Worm (Caenorhabditis elegans): ENCODE data around the gene metl-1.

metl-1 gene

ce11 chrII:11492843-11493242 lies 19.5 kb upstream of the metl-1 start, which contains the start of gene hacl-1 (continued):
- TF ChIP-seq dpl-1 (GFP tag; optimal IDR thresholded peaks at IDR 0.05): peak in 1 of 3 experiments; percentile 9
- TF ChIP-seq nhr-77 (tag; optimal IDR thresholded peaks at IDR 0.05): no peak
- TF ChIP-seq egl-27 (tag; optimal IDR thresholded peaks at IDR 0.05): no peak
- no peak for TF ChIP-seq mab-9 (GFP tag; IDR thresholded peaks at IDR 0.05)
- peak in 1 of 2 experiments; percentile 36 for TF ChIP-seq lin-35 (GFP tag; optimal IDR thresholded peaks at IDR 0.05)
- TF ChIP-seq elt-2 (tag; optimal IDR thresholded peaks at IDR 0.05): no peak
- TF ChIP-seq lin-13 (GFP tag; optimal IDR thresholded peaks at IDR 0.05): no peak
- no peak for TF ChIP-seq lin-39 (tag; optimal IDR thresholded peaks at IDR 0.05)
- no peak for TF ChIP-seq efl-1 (optimal IDR thresholded peaks at IDR 0.05)
- TF ChIP-seq efl-1 (GFP tag; optimal IDR thresholded peaks at IDR 0.05 in 1 of 2): peak in 1 of 2 experiments; percentile 91
- TF ChIP-seq Y116A8C.19 (tag; optimal IDR thresholded peaks at IDR 0.05; ENCODE audit: borderline replicate concordance): no peak
- no peak for TF ChIP-seq fos-1 (tag; optimal IDR thresholded peaks at IDR 0.05)
- peak; percentile 29 to 40 for TF ChIP-seq lsy-2 (tag; optimal IDR thresholded peaks at IDR 0.05)
- no peak for TF ChIP-seq irx-1 (tag; optimal IDR thresholded peaks at IDR 0.05)
- TF ChIP-seq vab-15 (tag; optimal IDR thresholded peaks at IDR 0.05): no peak
- TF ChIP-seq ceh-88 (GFP tag; IDR thresholded peaks at IDR 0.05): no peak
- no peak for TF ChIP-seq ceh-8 (GFP tag; optimal IDR thresholded peaks at IDR 0.05)
- no peak for TF ChIP-seq pag-3 (tag; optimal IDR thresholded peaks at IDR 0.05; ENCODE audit: borderline replicate concordance, insufficient read depth)
- peak; percentile 11 for TF ChIP-seq xbp-1 (tag; optimal IDR thresholded peaks at IDR 0.05)
- no peak for TF ChIP-seq unc-30 (tag; optimal IDR thresholded peaks at IDR 0.05)
- no peak for TF ChIP-seq ces-1 (GFP tag; optimal IDR thresholded peaks at IDR 0.05)
- TF ChIP-seq zag-1 (tag; optimal IDR thresholded peaks at IDR 0.05): no peak
- TF ChIP-seq isw-1 (GFP tag; IDR thresholded peaks at IDR 0.05): no peak
- peak; percentile 14 for TF ChIP-seq nhr-90 (tag; optimal IDR thresholded peaks at IDR 0.05; ENCODE audit: poor library complexity)
- no peak for TF ChIP-seq nhr-12 (tag; optimal IDR thresholded peaks at IDR 0.05)
- peak; percentile 76 for TF ChIP-seq fkh-8 (tag; optimal IDR thresholded peaks at IDR 0.05)
- TF ChIP-seq efl-3 (GFP tag; optimal IDR thresholded peaks at IDR 0.05): no peak
- peak; percentile 74 for TF ChIP-seq nhr-71 (tag; optimal IDR thresholded peaks at IDR 0.05)
- no peak for TF ChIP-seq C34B4.2 (tag; optimal IDR thresholded peaks at IDR 0.05)
- no peak for TF ChIP-seq nhr-11 (tag; optimal IDR thresholded peaks at IDR 0.05)
- TF ChIP-seq ceh-90 (tag; optimal IDR thresholded peaks at IDR 0.05): no peak
- no peak for TF ChIP-seq ceh-63 (GFP tag; optimal IDR thresholded peaks at IDR 0.05)
- no peak for TF ChIP-seq F16B12.6 (tag; optimal IDR thresholded peaks at IDR 0.05)
- TF ChIP-seq aly-2 (tag; optimal IDR thresholded peaks at IDR 0.05): no peak
- TF ChIP-seq blmp-1 (tag; optimal IDR thresholded peaks at IDR 0.05): peak; percentile 44
- no peak for TF ChIP-seq sup-37 (GFP tag; optimal IDR thresholded peaks at IDR 0.05)
- TF ChIP-seq unc-130 (tag; optimal IDR thresholded peaks at IDR 0.05): no peak
- TF ChIP-seq fkh-4 (tag; optimal IDR thresholded peaks at IDR 0.05; ENCODE audit: borderline replicate concordance): no peak
- no peak for TF ChIP-seq aha-1 (tag; optimal IDR thresholded peaks at IDR 0.05)
- TF ChIP-seq unc-98 (GFP tag; IDR thresholded peaks at IDR 0.05): no peak
- TF ChIP-seq tlp-1 (tag; optimal IDR thresholded peaks at IDR 0.05): no peak
- no peak for TF ChIP-seq sptf-1 (tag; optimal IDR thresholded peaks at IDR 0.05)
- no peak for TF ChIP-seq mef-2 (tag; optimal IDR thresholded peaks at IDR 0.05)
- no peak for TF ChIP-seq rnt-1 (tag; optimal IDR thresholded peaks at IDR 0.05)
- no peak for TF ChIP-seq C16A3.4 (tag; optimal IDR thresholded peaks at IDR 0.05)
- no peak for TF ChIP-seq C04F5.9 (tag; optimal IDR thresholded peaks at IDR 0.05)
- TF ChIP-seq nhr-237 (tag; optimal IDR thresholded peaks at IDR 0.05): no peak
- peak; percentile 64 for TF ChIP-seq nhr-20 (tag; optimal IDR thresholded peaks at IDR 0.05)
- TF ChIP-seq nhr-84 (tag; optimal IDR thresholded peaks at IDR 0.05): no peak
- no peak for TF ChIP-seq mdl-1 (tag; optimal IDR thresholded peaks at IDR 0.05)
- no peak for TF ChIP-seq swsn-7 (tag; optimal IDR thresholded peaks at IDR 0.05)
- TF ChIP-seq skn-1 (tag; optimal IDR thresholded peaks at IDR 0.05): peak; percentile 31
- TF ChIP-seq ztf-4 (tag; optimal IDR thresholded peaks at IDR 0.05): no peak
- TF ChIP-seq snu-23 (GFP tag; optimal IDR thresholded peaks at IDR 0.05): peak; percentile 30
- no peak for TF ChIP-seq unc-62 (GFP tag; optimal IDR thresholded peaks at IDR 0.05)

Measured in whole organism, L1 larva.